Worm (Caenorhabditis elegans) whole organism, L3 larva: Measurements from ENCODE around the gene ZK632.12.

ENCODE experiments used
- egl-27 ChIP-seq: sonication (generic microtip); optimal IDR thresholded peaks from 4 replicates; lab custom pipeline; 2017; ENCODE audit warnings: missing biosample characterization, missing genetic modification reagents, missing genetic modification characterization
- fkh-10 ChIP-seq: sonication (generic microtip); optimal IDR thresholded peaks from 2 replicates; lab custom pipeline; 2017; ENCODE audit warnings: missing biosample characterization, missing genetic modification reagents, missing genetic modification characterization
- jun-1 ChIP-seq: fragments of 150-350 bp; optimal IDR thresholded peaks from 2 replicates; lab custom pipeline; 2014; ENCODE audit warnings: missing biosample characterization, missing genetic modification reagents, missing genetic modification characterization
- lin-15B ChIP-seq: fragments of 150-350 bp; optimal IDR thresholded peaks from 2 replicates; lab custom pipeline; 2014; ENCODE audit warnings: missing biosample characterization, missing genetic modification characterization
- mdl-1 ChIP-seq: fragments of 150-350 bp; optimal IDR thresholded peaks from 2 replicates; lab custom pipeline; 2014; ENCODE audit warnings: missing biosample characterization, missing genetic modification characterization
- nfya-1 ChIP-seq: sonication (generic microtip); optimal IDR thresholded peaks from 2 replicates; lab custom pipeline; 2017; ENCODE audit warnings: missing genetic modification characterization, mild to moderate bottlenecking, missing compliant biosample characterization, antibody characterized with exemption, moderate library complexity; ENCODE audit not compliant: insufficient read depth
- nhr-12 ChIP-seq: fragments of 150-350 bp; optimal IDR thresholded peaks from 2 replicates; lab custom pipeline; 2014; ENCODE audit warnings: missing biosample characterization, missing genetic modification characterization
- nhr-237 ChIP-seq: fragments of 150-350 bp; optimal IDR thresholded peaks from 2 replicates; lab custom pipeline; 2014; ENCODE audit warnings: missing biosample characterization, missing genetic modification characterization
- snpc-4 ChIP-seq: fragments of 150-350 bp; optimal IDR thresholded peaks from 2 replicates; lab custom pipeline; 2014; ENCODE audit warnings: missing biosample characterization, missing genetic modification characterization
- tbx-2 ChIP-seq: sonication (generic microtip); optimal IDR thresholded peaks from 2 replicates; lab custom pipeline; 2016; ENCODE audit warnings: mild to moderate bottlenecking, missing genetic modification characterization, missing compliant biosample characterization
- unc-39 ChIP-seq: sonication (generic microtip); optimal IDR thresholded peaks from 4 replicates; lab custom pipeline; 2017; ENCODE audit warnings: missing biosample characterization, missing genetic modification characterization
- zag-1 ChIP-seq: fragments of 150-350 bp; optimal IDR thresholded peaks from 2 replicates; lab custom pipeline; 2014; ENCODE audit warnings: missing biosample characterization, missing genetic modification characterization

DNA sequence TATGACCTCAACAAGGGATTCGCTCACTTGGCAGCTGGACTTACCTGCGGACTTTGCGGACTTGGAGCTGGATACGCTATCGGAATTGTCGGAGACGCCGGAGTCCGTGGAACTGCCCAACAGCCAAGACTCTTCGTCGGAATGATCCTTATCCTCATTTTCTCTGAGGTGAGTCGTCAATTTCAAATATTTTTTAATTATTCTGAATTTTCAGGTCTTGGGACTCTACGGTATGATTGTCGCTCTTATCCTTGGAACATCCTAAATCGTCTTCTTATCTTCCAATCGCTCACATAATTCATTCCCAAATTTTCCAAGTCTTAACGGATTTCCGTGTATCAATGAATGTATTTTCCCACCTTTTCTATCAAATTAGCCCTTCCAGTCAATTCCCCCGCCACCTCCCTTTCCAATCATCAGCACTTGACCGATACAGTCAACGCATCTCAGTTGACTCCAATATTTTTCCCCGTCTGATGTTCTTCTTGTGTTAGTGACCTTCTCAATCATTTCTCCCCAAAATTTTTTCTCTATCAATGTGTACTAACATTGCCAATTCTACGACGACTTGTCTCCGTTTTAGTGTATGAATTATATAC lies 48.0 kb upstream of the ZK632.12 start, which contains the start of gene R10E11.6:
- no peak for TF ChIP-seq fkh-10 (GFP tag; lab: Kevin White, UChicago)
- no peak for TF ChIP-seq egl-27 (tag; lab: Kevin White, UChicago)
- TF ChIP-seq tbx-2 (tag; lab: Kevin White, UChicago) = no peak
- no peak for TF ChIP-seq nfya-1
- no peak for TF ChIP-seq zag-1 (tag; lab: Kevin White, UChicago)
- TF ChIP-seq jun-1 (tag; lab: Kevin White, UChicago) = no peak
- TF ChIP-seq unc-39 (tag; lab: Kevin White, UChicago) = no peak
- TF ChIP-seq nhr-237 (tag; lab: Kevin White, UChicago) = no peak
- no peak for TF ChIP-seq snpc-4 (tag; lab: Kevin White, UChicago)
- TF ChIP-seq lin-15B = no peak
- no peak for TF ChIP-seq mdl-1 (tag; lab: Kevin White, UChicago)
- no peak for TF ChIP-seq nhr-12 (tag; lab: Kevin White, UChicago)
